Fruit fly (Drosophila melanogaster): ENCODE results near the gene SNF4Agamma.

dm6 chr3R:21190797-21191401 is 50.4 kb downstream of the SNF4Agamma start:
- TF ChIP-seq sqz (GFP tag; optimal IDR thresholded peaks at IDR 0.05) (no peak), Hr78 (GFP tag; optimal IDR thresholded peaks at IDR 0.05) (no peak), Hr3 (GFP tag; optimal IDR thresholded peaks at IDR 0.05) (no peak), ci (GFP tag; IDR thresholded peaks at IDR 0.05) (no peak), trh (GFP tag; optimal IDR thresholded peaks at IDR 0.05) (no peak), danr (GFP tag; IDR thresholded peaks at IDR 0.05) (no peak), YL-1 (GFP tag; optimal IDR thresholded peaks at IDR 0.05) (no peak), otp (GFP tag; IDR thresholded peaks at IDR 0.05) (no peak), gfzf (GFP tag; optimal IDR thresholded peaks at IDR 0.05) (no peak), CG1529 (GFP tag; optimal IDR thresholded peaks at IDR 0.05) (no peak), sisA (GFP tag; IDR thresholded peaks at IDR 0.05) (no peak), CG6175 (GFP tag; IDR thresholded peaks at IDR 0.05) (no peak), CG7745 (tag; optimal IDR thresholded peaks at IDR 0.05) (no peak)
